Worm (Caenorhabditis elegans) whole organism, L1 larva: ENCODE measurements around the gene T04F8.8.

ENCODE experiments used
- Y116A8C.19 ChIP-seq: sonication (generic microtip); optimal IDR thresholded peaks from 2 replicates; lab custom pipeline; 2016; ENCODE audit warnings: missing compliant biosample characterization, missing genetic modification characterization, borderline replicate concordance
- ama-1 ChIP-seq: fragments of 150-350 bp; optimal IDR thresholded peaks from 2 replicates; lab custom pipeline; 2014
- ceh-88 ChIP-seq: fragments of 200-800 bp; sonication (Bioruptor generic); IDR thresholded peaks from 2 replicates; pipeline ENCODE4 v1.3.6; 2022; ENCODE audit warnings: missing genetic modification characterization, missing compliant biosample characterization
- egl-27 ChIP-seq, 2 experiments: fragments of 150-350 bp in 1 of 2; sonication (generic microtip); optimal IDR thresholded peaks; 3 replicates each; lab custom pipeline; 2017 to 2018; ENCODE audit warnings: missing biosample characterization in 2 of 2, missing genetic modification characterization in 2 of 2, missing genetic modification reagents in 2 of 2
- fkh-4 ChIP-seq: sonication (generic microtip); optimal IDR thresholded peaks from 2 replicates; lab custom pipeline; 2016; ENCODE audit warnings: missing compliant biosample characterization, missing genetic modification characterization, borderline replicate concordance
- jun-1 ChIP-seq: fragments of 150-350 bp; optimal IDR thresholded peaks from 2 replicates; lab custom pipeline; 2014; ENCODE audit warnings: missing biosample characterization, missing genetic modification reagents, missing genetic modification characterization
- lin-39 ChIP-seq: fragments of 150-350 bp; optimal IDR thresholded peaks from 2 replicates; lab custom pipeline; 2014; ENCODE audit warnings: missing biosample characterization, missing genetic modification reagents, missing genetic modification characterization
- nhr-28 ChIP-seq: fragments of 150-350 bp; optimal IDR thresholded peaks from 2 replicates; lab custom pipeline; 2014; ENCODE audit warnings: missing biosample characterization, missing genetic modification characterization
- nhr-71 ChIP-seq: sonication (generic microtip); optimal IDR thresholded peaks from 2 replicates; lab custom pipeline; 2016; ENCODE audit warnings: mild to moderate bottlenecking, missing genetic modification characterization, moderate library complexity, missing compliant biosample characterization
- snpc-4 ChIP-seq: fragments of 150-350 bp; optimal IDR thresholded peaks from 2 replicates; lab custom pipeline; 2014; ENCODE audit warnings: missing biosample characterization, missing genetic modification characterization
- snu-23 ChIP-seq: sonication (generic microtip); optimal IDR thresholded peaks from 2 replicates; lab custom pipeline; 2016; ENCODE audit warnings: missing genetic modification characterization, missing compliant biosample characterization
- zag-1 ChIP-seq: fragments of 150-350 bp; optimal IDR thresholded peaks from 2 replicates; lab custom pipeline; 2014; ENCODE audit warnings: missing biosample characterization, missing genetic modification characterization

DNA sequence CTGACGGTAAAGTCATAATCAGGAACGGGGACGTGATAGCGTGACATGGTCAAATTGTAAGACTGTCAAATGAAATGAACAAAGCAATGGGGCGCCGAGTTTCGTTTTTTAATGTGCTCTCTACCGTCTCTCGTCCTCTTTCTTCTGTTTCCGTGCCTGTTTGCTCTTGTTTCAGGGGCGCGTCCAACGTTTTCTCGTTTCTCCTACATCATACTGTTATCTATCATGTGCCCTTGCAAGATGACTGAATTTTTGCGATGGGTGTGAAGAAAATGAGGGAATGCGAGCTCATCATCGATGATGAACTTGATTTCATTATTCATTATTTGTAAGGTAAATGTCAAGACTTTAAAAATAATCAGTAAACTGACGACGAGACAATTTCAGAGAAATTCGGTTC lies 33.6 kb downstream of the T04F8.8 start, which contains the start of gene T04F8.7:
- TF ChIP-seq lin-39 (tag; lab: Kevin White, UChicago): no peak
- no peak for TF ChIP-seq zag-1
- no peak for TF ChIP-seq ceh-88 (GFP tag; lab: Robert Waterston, UW)
- TF ChIP-seq egl-27 (tag; optimal IDR thresholded peaks at IDR 0.05; lab: Kevin White, UChicago): no peak
- TF ChIP-seq snpc-4 (tag; lab: Kevin White, UChicago): no peak
- no peak for TF ChIP-seq jun-1 (tag; lab: Kevin White, UChicago)
- no peak for TF ChIP-seq ama-1 (lab: Kevin White, UChicago)
- no peak for TF ChIP-seq nhr-28 (tag; lab: Kevin White, UChicago)
- no peak for TF ChIP-seq nhr-71
- no peak for TF ChIP-seq fkh-4 (tag; lab: Kevin White, UChicago)
- TF ChIP-seq Y116A8C.19 (tag; lab: Kevin White, UChicago): no peak
- TF ChIP-seq snu-23 (GFP tag; lab: Kevin White, UChicago): no peak
